Fruit fly (Drosophila melanogaster) whole organism, embryonic: Measurements from ENCODE around the gene Prm.
A peak's percentile ranks its signal among the peaks of the same experiment; 100 is the strongest.

Experiments
- Ada2b ChIP-seq: fragments of 200-800 bp; sonication (Bioruptor generic); IDR thresholded peaks from 2 replicates; pipeline ENCODE4 v1.3.6; 2022; ENCODE audit warnings: missing biosample characterization, missing genetic modification characterization
- CG10979 ChIP-seq: fragments of 200-800 bp; sonication (Bioruptor generic); optimal IDR thresholded peaks from 2 replicates; lab custom pipeline; 2018; ENCODE audit warnings: missing biosample characterization, mild to moderate bottlenecking, missing genetic modification characterization, moderate library complexity
- CG11504 ChIP-seq: fragments of 200-800 bp; sonication (Bioruptor generic); optimal IDR thresholded peaks from 3 replicates; lab custom pipeline; 2019; ENCODE audit warnings: missing biosample characterization, mild to moderate bottlenecking, missing genetic modification characterization, moderate library complexity
- CG12659 ChIP-seq: fragments of 200-800 bp; sonication (Bioruptor generic); optimal IDR thresholded peaks from 3 replicates; lab custom pipeline; 2017; ENCODE audit warnings: mild to moderate bottlenecking, missing biosample characterization, missing genetic modification reagents, missing genetic modification characterization
- CG13123 ChIP-seq: fragments of 200-800 bp; sonication (Bioruptor generic); optimal IDR thresholded peaks from 2 replicates; lab custom pipeline; 2016; ENCODE audit warnings: missing biosample characterization, missing genetic modification characterization
- CG13894 ChIP-seq: fragments of 200-800 bp; sonication (Bioruptor generic); optimal IDR thresholded peaks from 3 replicates; lab custom pipeline; 2018; ENCODE audit warnings: missing biosample characterization, mild to moderate bottlenecking, missing genetic modification characterization, moderate library complexity
- CG1603 ChIP-seq: fragments of 200-800 bp; sonication (Bioruptor generic); optimal IDR thresholded peaks from 2 replicates; lab custom pipeline; 2019; ENCODE audit warnings: missing biosample characterization, mild to moderate bottlenecking, missing genetic modification characterization, moderate library complexity
- CG17568 ChIP-seq: fragments of 200-800 bp; sonication (Bioruptor generic); optimal IDR thresholded peaks from 2 replicates; lab custom pipeline; 2018; ENCODE audit warnings: missing biosample characterization, mild to moderate bottlenecking, missing genetic modification characterization, moderate library complexity
- CG31224 ChIP-seq: fragments of 200-800 bp; sonication (Bioruptor generic); IDR thresholded peaks from 2 replicates; pipeline ENCODE4 v1.3.6; 2022; ENCODE audit warnings: missing biosample characterization, missing genetic modification characterization
- CG3281 ChIP-seq: fragments of 200-800 bp; sonication (Bioruptor generic); optimal IDR thresholded peaks from 3 replicates; lab custom pipeline; 2017; ENCODE audit warnings: missing biosample characterization, mild to moderate bottlenecking, missing genetic modification characterization
- CG34224 ChIP-seq: fragments of 200-800 bp; sonication (Bioruptor generic); IDR thresholded peaks from 3 replicates; pipeline ENCODE4 v1.3.6; 2022; ENCODE audit warnings: missing biosample characterization, missing genetic modification characterization; ENCODE audit not compliant: partially characterized antibody
- CG3995 ChIP-seq: fragments of 200-800 bp; sonication (Bioruptor generic); optimal IDR thresholded peaks from 3 replicates; lab custom pipeline; 2016; ENCODE audit warnings: missing biosample characterization, missing genetic modification characterization
- CG4360 ChIP-seq: fragments of 200-800 bp; sonication (Bioruptor generic); IDR thresholded peaks from 2 replicates; pipeline ENCODE4 v1.3.6; 2022; ENCODE audit warnings: missing biosample characterization, missing genetic modification characterization
- CG6813 ChIP-seq: fragments of 200-800 bp; sonication (Bioruptor generic); optimal IDR thresholded peaks from 2 replicates; lab custom pipeline; 2017; ENCODE audit warnings: missing biosample characterization, missing genetic modification characterization, mild to moderate bottlenecking, moderate library complexity, missing genetic modification reagents
- CG7556 ChIP-seq: fragments of 200-800 bp; sonication (Bioruptor generic); optimal IDR thresholded peaks from 2 replicates; lab custom pipeline; 2017; ENCODE audit warnings: missing biosample characterization, mild to moderate bottlenecking, missing genetic modification characterization
- CG7987 ChIP-seq: fragments of 200-800 bp; sonication (Bioruptor generic); optimal IDR thresholded peaks from 2 replicates; lab custom pipeline; 2018; ENCODE audit warnings: missing biosample characterization, mild to moderate bottlenecking, missing genetic modification characterization, moderate library complexity
- CG8388 ChIP-seq: fragments of 200-800 bp; sonication (Bioruptor generic); optimal IDR thresholded peaks from 2 replicates; lab custom pipeline; 2019; ENCODE audit warnings: missing biosample characterization, mild to moderate bottlenecking, missing genetic modification characterization, moderate library complexity
- CG9215 ChIP-seq: fragments of 200-800 bp; sonication (Bioruptor generic); IDR thresholded peaks from 2 replicates; pipeline ENCODE4 v1.3.6; 2022; ENCODE audit warnings: missing biosample characterization, missing genetic modification characterization
- CG9609 ChIP-seq: fragments of 200-800 bp; sonication (Bioruptor generic); optimal IDR thresholded peaks from 3 replicates; lab custom pipeline; 2016; ENCODE audit warnings: missing biosample characterization, missing genetic modification characterization
- CG9817 ChIP-seq: fragments of 200-800 bp; sonication (Bioruptor generic); optimal IDR thresholded peaks from 2 replicates; lab custom pipeline; 2018; ENCODE audit warnings: missing biosample characterization, mild to moderate bottlenecking, missing genetic modification characterization, moderate library complexity
- D ChIP-seq, 2 experiments: fragments of 200-800 bp in 1 of 2; fragments of >200 bp in 1 of 2; sonication (Bioruptor generic) in 1 of 2; optimal IDR thresholded peaks; 2 replicates in 1 of 2; 3 replicates in 1 of 2; lab custom pipeline; 2017; ENCODE audit warnings: mild to moderate bottlenecking in 1 of 2, missing biosample characterization in 1 of 2, missing genetic modification characterization in 1 of 2, missing genetic modification reagents in 1 of 2
- D19B ChIP-seq: fragments of 200-800 bp; sonication (Bioruptor generic); optimal IDR thresholded peaks from 2 replicates; lab custom pipeline; 2017; ENCODE audit warnings: missing biosample characterization, mild to moderate bottlenecking, missing genetic modification characterization
- Deaf1 ChIP-seq: fragments of 200-800 bp; optimal IDR thresholded peaks from 3 replicates; lab custom pipeline; 2019; ENCODE audit warnings: missing biosample characterization, mild to moderate bottlenecking, missing genetic modification characterization, moderate library complexity
- Dfd ChIP-seq, 2 experiments: fragments of >200 bp; optimal IDR thresholded peaks; 2 replicates each; lab custom pipeline; 2017; ENCODE audit warnings: missing biosample characterization in 2 of 2, missing genetic modification characterization in 2 of 2
- Doc2 ChIP-seq: fragments of 200-800 bp; sonication (Bioruptor generic); IDR thresholded peaks from 2 replicates; pipeline ENCODE4 v1.3.6; 2022; ENCODE audit warnings: missing biosample characterization, missing genetic modification characterization
- Fer3 ChIP-seq: fragments of 200-800 bp; sonication (Bioruptor generic); optimal IDR thresholded peaks from 2 replicates; lab custom pipeline; 2018; ENCODE audit warnings: missing biosample characterization, mild to moderate bottlenecking, missing genetic modification characterization, moderate library complexity
- Hr78 ChIP-seq, 2 experiments: fragments of 200-800 bp in 1 of 2; fragments of >200 bp in 1 of 2; sonication (Bioruptor generic) in 1 of 2; optimal IDR thresholded peaks; 2 replicates each; lab custom pipeline; 2017 to 2019; ENCODE audit warnings: missing biosample characterization in 2 of 2, missing genetic modification characterization in 2 of 2, mild to moderate bottlenecking in 1 of 2, moderate library complexity in 1 of 2
- Lim3 ChIP-seq: fragments of 200-800 bp; sonication (Bioruptor generic); IDR thresholded peaks from 2 replicates; pipeline ENCODE4 v1.3.6; 2022; ENCODE audit warnings: missing biosample characterization, missing genetic modification characterization
- MBD-R2 ChIP-seq: fragments of 200-800 bp; sonication (Bioruptor generic); IDR thresholded peaks from 2 replicates; pipeline ENCODE4 v1.3.6; 2022; ENCODE audit warnings: missing biosample characterization, missing genetic modification characterization
- Mes4 ChIP-seq: fragments of 200-800 bp; sonication (Bioruptor generic); optimal IDR thresholded peaks from 2 replicates; lab custom pipeline; 2016; ENCODE audit warnings: missing biosample characterization, missing genetic modification characterization
- Nf-YA ChIP-seq: fragments of 200-800 bp; sonication (Bioruptor generic); IDR thresholded peaks from 2 replicates; pipeline ENCODE4 v1.3.6; 2022; ENCODE audit warnings: missing biosample characterization, missing genetic modification characterization
- Nf-YC ChIP-seq: fragments of 200-800 bp; optimal IDR thresholded peaks from 3 replicates; lab custom pipeline; 2019; ENCODE audit warnings: missing biosample characterization, mild to moderate bottlenecking, missing genetic modification characterization, moderate library complexity
- NfI ChIP-seq: fragments of 200-800 bp; sonication (Bioruptor generic); optimal IDR thresholded peaks from 3 replicates; lab custom pipeline; 2018; ENCODE audit warnings: missing biosample characterization, mild to moderate bottlenecking, missing genetic modification characterization, moderate library complexity
- Optix ChIP-seq: fragments of 200-800 bp; sonication (Bioruptor generic); IDR thresholded peaks from 3 replicates; pipeline ENCODE4 v1.3.6; 2022; ENCODE audit warnings: missing biosample characterization, missing genetic modification characterization
- Ptx1 ChIP-seq: fragments of 200-800 bp; sonication (Bioruptor generic); IDR thresholded peaks from 2 replicates; pipeline ENCODE4 v1.3.6; 2022; ENCODE audit warnings: missing biosample characterization, missing genetic modification characterization
- Rfx ChIP-seq: fragments of 200-800 bp; sonication (Bioruptor generic); IDR thresholded peaks from 2 replicates; pipeline ENCODE4 v1.3.6; 2022; ENCODE audit warnings: missing biosample characterization, missing genetic modification characterization
- az2 ChIP-seq: fragments of 200-800 bp; sonication (Bioruptor generic); optimal IDR thresholded peaks from 3 replicates; lab custom pipeline; 2016; ENCODE audit warnings: missing biosample characterization, missing genetic modification characterization
- en ChIP-seq: fragments of 200-800 bp; sonication (Bioruptor generic); optimal IDR thresholded peaks from 2 replicates; lab custom pipeline; 2016; ENCODE audit warnings: missing biosample characterization, missing genetic modification characterization
- fu2 ChIP-seq: fragments of 200-800 bp; sonication (Bioruptor generic); optimal IDR thresholded peaks from 2 replicates; lab custom pipeline; 2016; ENCODE audit warnings: missing biosample characterization, missing genetic modification characterization
- grau ChIP-seq: fragments of 200-800 bp; optimal IDR thresholded peaks from 3 replicates; lab custom pipeline; 2019; ENCODE audit warnings: missing biosample characterization, mild to moderate bottlenecking, missing genetic modification characterization, moderate library complexity
- gsb-n ChIP-seq: fragments of 200-800 bp; sonication (Bioruptor generic); optimal IDR thresholded peaks from 3 replicates; lab custom pipeline; 2018; ENCODE audit warnings: missing biosample characterization, mild to moderate bottlenecking, missing genetic modification characterization
- hkb ChIP-seq, 2 experiments: fragments of 200-800 bp in 1 of 2; fragments of >200 bp in 1 of 2; sonication (Bioruptor generic) in 1 of 2; IDR thresholded peaks in 1 of 2; optimal IDR thresholded peaks in 1 of 2; 2 replicates each; pipeline versions ENCODE4 v1.3.6 to Lab custom; 2017 to 2022; ENCODE audit warnings: missing biosample characterization in 1 of 2, missing genetic modification characterization in 1 of 2
- kah ChIP-seq: fragments of 200-800 bp; sonication (Bioruptor generic); optimal IDR thresholded peaks from 2 replicates; lab custom pipeline; 2018; ENCODE audit warnings: missing biosample characterization, mild to moderate bottlenecking, missing genetic modification characterization
- luna ChIP-seq: fragments of 200-800 bp; sonication (Bioruptor generic); optimal IDR thresholded peaks from 2 replicates; lab custom pipeline; 2016; ENCODE audit warnings: missing biosample characterization, missing genetic modification characterization
- mam ChIP-seq: fragments of 200-800 bp; sonication (Bioruptor generic); optimal IDR thresholded peaks from 3 replicates; lab custom pipeline; 2016; ENCODE audit warnings: missing biosample characterization, missing genetic modification characterization
- tap ChIP-seq: fragments of 200-800 bp; optimal IDR thresholded peaks from 3 replicates; lab custom pipeline; 2019; ENCODE audit warnings: missing biosample characterization, mild to moderate bottlenecking, missing genetic modification characterization, moderate library complexity
- tgo ChIP-seq: fragments of 200-800 bp; sonication (Bioruptor generic); IDR thresholded peaks from 3 replicates; pipeline ENCODE4 v1.3.6; 2022; ENCODE audit warnings: missing biosample characterization, missing genetic modification characterization
- z ChIP-seq: fragments of 200-800 bp; sonication (Bioruptor generic); IDR thresholded peaks from 3 replicates; pipeline ENCODE4 v1.3.6; 2022; ENCODE audit warnings: missing biosample characterization, missing genetic modification characterization
- zen ChIP-seq: fragments of 200-800 bp; sonication (Bioruptor generic); optimal IDR thresholded peaks from 3 replicates; lab custom pipeline; 2018; ENCODE audit warnings: missing biosample characterization, mild to moderate bottlenecking, missing genetic modification characterization, moderate library complexity
- zfh2 ChIP-seq: fragments of 200-800 bp; sonication (Bioruptor generic); optimal IDR thresholded peaks from 2 replicates; lab custom pipeline; 2016; ENCODE audit warnings: missing biosample characterization, missing genetic modification characterization

The Prm gene

dm6 chr3L:8741051-8741468 is 4.0 kb downstream of the Prm start (continued):
- TF ChIP-seq kah = no peak
- TF ChIP-seq Optix (GFP tag; lab: Robert Waterston, UW) = no peak
- no peak for TF ChIP-seq Doc2
- TF ChIP-seq tgo (GFP tag; lab: Robert Waterston, UW) = no peak
- peak; percentile 28 for TF ChIP-seq grau
- no peak for TF ChIP-seq Ada2b (GFP tag; lab: Robert Waterston, UW)
- 0 out of 2 replicates have a peak, but pooled peaks have one; percentile 26 for TF ChIP-seq Ptx1 (GFP tag; lab: Robert Waterston, UW)
- TF ChIP-seq CG31224 (GFP tag; lab: Robert Waterston, UW) = no peak
- TF ChIP-seq Nf-YA (GFP tag; lab: Robert Waterston, UW) = no peak
- TF ChIP-seq zfh2 (GFP tag; lab: Kevin White, UChicago) = no peak
- TF ChIP-seq CG8388 (GFP tag; lab: Kevin White, UChicago) = no peak
- peak; percentile 49 for TF ChIP-seq CG7987 (GFP tag; lab: Kevin White, UChicago)
- peak in 1 of 2 experiments; percentile 73 for TF ChIP-seq Hr78 (GFP tag; optimal IDR thresholded peaks at IDR 0.05; lab: Kevin White, UChicago)
- TF ChIP-seq CG9215 (GFP tag; lab: Robert Waterston, UW) = no peak
- TF ChIP-seq D19B (GFP tag; lab: Kevin White, UChicago) = no peak
- TF ChIP-seq CG9817 (tag; lab: Kevin White, UChicago) = no peak
- no peak for TF ChIP-seq zen (tag; lab: Kevin White, UChicago)
- no peak for TF ChIP-seq Lim3 (GFP tag; lab: Robert Waterston, UW)
- no peak for TF ChIP-seq D (optimal IDR thresholded peaks at IDR 0.05; lab: Kevin White, UChicago)
- TF ChIP-seq D (GFP tag; optimal IDR thresholded peaks at IDR 0.05; lab: Kevin White, UChicago) = no peak
- TF ChIP-seq CG3281 (GFP tag; lab: Kevin White, UChicago) = peak; percentile 70
- peak; percentile 65 for TF ChIP-seq NfI (GFP tag; lab: Kevin White, UChicago)
- no peak for TF ChIP-seq Mes4 (GFP tag; lab: Kevin White, UChicago)
- TF ChIP-seq CG4360 (GFP tag; lab: Robert Waterston, UW) = no peak
- no peak for TF ChIP-seq tap
- TF ChIP-seq z (GFP tag; lab: Robert Waterston, UW) = peak; percentile 77
- no peak for TF ChIP-seq gsb-n (tag; lab: Kevin White, UChicago)
- TF ChIP-seq CG13123 (GFP tag; lab: Kevin White, UChicago) = no peak
- no peak for TF ChIP-seq CG10979 (tag; lab: Kevin White, UChicago)
- TF ChIP-seq Deaf1 (tag; lab: Kevin White, UChicago) = peak; percentile 30
- TF ChIP-seq az2 (GFP tag; lab: Kevin White, UChicago) = no peak
- peak; percentile 21 for TF ChIP-seq CG12659 (GFP tag; lab: Kevin White, UChicago)
- peak; percentile 22; the same call in 1 of the 2 replicates for TF ChIP-seq MBD-R2 (GFP tag; lab: Robert Waterston, UW)
- no peak for TF ChIP-seq CG1603 (tag; lab: Kevin White, UChicago)
- TF ChIP-seq Dfd (GFP tag; optimal IDR thresholded peaks at IDR 0.05; lab: Kevin White, UChicago) = no peak
- no peak for TF ChIP-seq CG7556 (GFP tag; lab: Kevin White, UChicago)
- no peak for TF ChIP-seq CG17568
- no peak for TF ChIP-seq CG9609
- TF ChIP-seq CG34224 (GFP tag; lab: Robert Waterston, UW) = no peak
- TF ChIP-seq hkb (optimal IDR thresholded peaks at IDR 0.05; lab: Kevin White, UChicago) = no peak
- TF ChIP-seq hkb (GFP tag; IDR thresholded peaks at IDR 0.05; lab: Robert Waterston, UW) = peak; percentile 37; the same call in 1 of the 2 replicates
- TF ChIP-seq en (GFP tag; lab: Kevin White, UChicago) = no peak
- no peak for TF ChIP-seq CG11504 (tag; lab: Kevin White, UChicago)
- no peak for TF ChIP-seq Nf-YC
- peak; percentile 51 for TF ChIP-seq CG6813
- no peak for TF ChIP-seq mam (GFP tag; lab: Kevin White, UChicago)
- peak; percentile 2 for TF ChIP-seq CG3995 (GFP tag; lab: Kevin White, UChicago)
- TF ChIP-seq fu2 = no peak
- no peak for TF ChIP-seq luna (GFP tag; lab: Kevin White, UChicago)
- no peak for TF ChIP-seq CG13894 (tag; lab: Kevin White, UChicago)
- TF ChIP-seq Rfx (GFP tag; lab: Robert Waterston, UW) = peak; percentile 37; the same call in 1 of the 2 replicates
- TF ChIP-seq Fer3 (tag; lab: Kevin White, UChicago) = peak; percentile 40
